Worm (Caenorhabditis elegans) whole organism, young adult: ENCODE data around the gene irld-39.

ENCODE experiments used
- B0019.2 ChIP-seq: fragments of 200-800 bp; sonication (Bioruptor generic); conservative IDR thresholded peaks from 2 replicates; pipeline ENCODE4 v1.3.6; 2022; ENCODE audit warnings: missing genetic modification reagents, missing genetic modification characterization, missing compliant biosample characterization
- D2030.7 ChIP-seq: fragments of 200-800 bp; sonication (Bioruptor generic); IDR thresholded peaks from 2 replicates; pipeline ENCODE4 v1.3.6; 2022; ENCODE audit warnings: missing genetic modification reagents, missing genetic modification characterization, missing compliant biosample characterization
- F22D6.2 ChIP-seq: sonication (generic microtip); optimal IDR thresholded peaks from 2 replicates; lab custom pipeline; 2016; ENCODE audit warnings: mild to moderate bottlenecking, missing genetic modification characterization, missing compliant biosample characterization
- akir-1 ChIP-seq: fragments of 200-800 bp; sonication (Bioruptor generic); optimal IDR thresholded peaks from 2 replicates; lab custom pipeline; 2018; ENCODE audit warnings: mild to moderate bottlenecking, missing genetic modification characterization, moderate library complexity, missing compliant biosample characterization
- aptf-2 ChIP-seq: fragments of 200-800 bp; sonication (Bioruptor generic); conservative IDR thresholded peaks from 2 replicates; pipeline ENCODE4 v1.3.6; 2022; ENCODE audit warnings: missing genetic modification reagents, missing genetic modification characterization, missing compliant biosample characterization
- aptf-3 ChIP-seq: fragments of 200-800 bp; sonication (Bioruptor generic); IDR thresholded peaks from 2 replicates; pipeline ENCODE4 v1.3.6; 2022; ENCODE audit warnings: missing genetic modification characterization, missing compliant biosample characterization
- attf-3 ChIP-seq: fragments of 200-800 bp; sonication (Bioruptor generic); conservative IDR thresholded peaks from 2 replicates; pipeline ENCODE4 v1.3.6; 2022; ENCODE audit warnings: missing genetic modification reagents, missing genetic modification characterization, missing compliant biosample characterization
- egl-44 ChIP-seq: fragments of 200-800 bp; sonication (Bioruptor generic); IDR thresholded peaks from 2 replicates; pipeline ENCODE4 v1.3.6; 2022; ENCODE audit warnings: missing genetic modification reagents, missing genetic modification characterization, missing compliant biosample characterization
- hmg-1.2 ChIP-seq: fragments of 200-800 bp; sonication (Bioruptor generic); IDR thresholded peaks from 2 replicates; pipeline ENCODE4 v1.3.6; 2022; ENCODE audit warnings: missing genetic modification reagents, missing genetic modification characterization, missing compliant biosample characterization
- nhr-80 ChIP-seq: sonication (generic microtip); optimal IDR thresholded peaks from 2 replicates; lab custom pipeline; 2016; ENCODE audit warnings: missing genetic modification characterization, missing compliant biosample characterization
- rpc-1 ChIP-seq, 2 experiments: fragments of 150-350 bp in 1 of 2; sonication (generic microtip) in 1 of 2; optimal IDR thresholded peaks; 2 replicates each; lab custom pipeline; 2014 to 2018; ENCODE audit warnings: missing biosample characterization in 1 of 2, missing genetic modification characterization in 1 of 2, missing genetic modification reagents in 1 of 2, missing genotype in 1 of 2
- sea-2 ChIP-seq: fragments of 200-800 bp; sonication (Bioruptor generic); IDR thresholded peaks from 2 replicates; pipeline ENCODE4 v1.3.6; 2022; ENCODE audit warnings: missing genetic modification characterization, missing compliant biosample characterization
- snpc-3.4 ChIP-seq: sonication (generic microtip); optimal IDR thresholded peaks from 2 replicates; lab custom pipeline; 2017; ENCODE audit warnings: missing genetic modification characterization, mild to moderate bottlenecking, missing compliant biosample characterization, antibody characterized with exemption, moderate library complexity, missing genotype, missing genetic modification reagents
- tlf-1 ChIP-seq: fragments of 200-800 bp; sonication (Bioruptor generic); optimal IDR thresholded peaks from 2 replicates; lab custom pipeline; 2018; ENCODE audit warnings: mild to moderate bottlenecking, missing genetic modification characterization, missing compliant biosample characterization
- ztf-26 ChIP-seq: sonication (generic microtip); optimal IDR thresholded peaks from 2 replicates; lab custom pipeline; 2017; ENCODE audit warnings: missing genetic modification characterization, missing compliant biosample characterization

The irld-39 gene

DNA sequence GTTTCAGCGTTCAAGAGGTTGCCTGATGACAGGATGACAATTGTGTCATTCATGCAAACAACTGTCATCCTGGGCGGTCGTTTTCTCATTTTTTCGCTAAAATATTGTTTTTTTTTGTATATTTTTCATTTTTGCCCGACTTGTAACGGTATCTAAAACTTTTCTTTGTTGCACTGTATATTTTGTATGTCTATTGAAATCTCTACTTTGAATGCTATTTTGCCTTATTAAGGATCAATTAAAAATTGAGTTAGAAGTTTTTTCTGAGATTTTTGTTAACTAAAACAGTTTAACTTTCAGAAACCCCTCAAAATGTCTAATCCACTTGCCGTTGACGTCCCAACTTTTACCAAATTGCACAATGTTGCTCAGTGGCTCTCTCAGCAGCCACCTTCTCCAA, 45.0 kb downstream of the irld-39 start, which contains the start of gene ccch-2:
TSS of gene ccch-2 (plus strand) at position 301 of the 400 bp plus-strand sequence.
- no peak for TF ChIP-seq B0019.2 (GFP tag; lab: Robert Waterston, UW)
- no peak for TF ChIP-seq aptf-2
- no peak for TF ChIP-seq aptf-3 (GFP tag; lab: Robert Waterston, UW)
- no peak for TF ChIP-seq snpc-3.4 (tag; lab: Kevin White, UChicago)
- no peak for TF ChIP-seq nhr-80 (tag; lab: Kevin White, UChicago)
- TF ChIP-seq tlf-1 (GFP tag; lab: Kevin White, UChicago): no peak
- no peak for TF ChIP-seq D2030.7 (GFP tag; lab: Robert Waterston, UW)
- TF ChIP-seq attf-3: no peak
- TF ChIP-seq ztf-26 (tag; lab: Kevin White, UChicago): no peak
- no peak for TF ChIP-seq hmg-1.2 (GFP tag; lab: Robert Waterston, UW)
- TF ChIP-seq sea-2 (GFP tag; lab: Robert Waterston, UW): no peak
- TF ChIP-seq F22D6.2 (tag; lab: Kevin White, UChicago): no peak
- TF ChIP-seq, all 124 proteins: peak for 0

- no peak for TF ChIP-seq egl-44 (GFP tag; lab: Robert Waterston, UW)
- no peak for TF ChIP-seq rpc-1 (optimal IDR thresholded peaks at IDR 0.05; lab: Kevin White, UChicago)
- TF ChIP-seq rpc-1 (tag; optimal IDR thresholded peaks at IDR 0.05; lab: Kevin White, UChicago): no peak
- no peak for TF ChIP-seq akir-1 (GFP tag; lab: Kevin White, UChicago)
Measured at ce11 chrIV:16280614-16281013, 47.7 kb downstream of the irld-39 start, which contains the start of gene clec-191. Gene clec-191, minus strand, starts transcription at chrIV:16280714.
